Worm (Caenorhabditis elegans) whole organism, L4/young adult: ENCODE measurements around the gene Y46G5A.8.

ENCODE experiments used
- W03F9.2 ChIP-seq: fragments of 150-350 bp; optimal IDR thresholded peaks from 2 replicates; lab custom pipeline; 2014; ENCODE audit warnings: missing biosample characterization, missing genetic modification characterization
- him-1 ChIP-seq: sonication (generic microtip); optimal IDR thresholded peaks from 2 replicates; lab custom pipeline; 2016; ENCODE audit warnings: missing genotype, missing genetic modification reagents, missing genetic modification characterization, missing compliant biosample characterization

DNA sequence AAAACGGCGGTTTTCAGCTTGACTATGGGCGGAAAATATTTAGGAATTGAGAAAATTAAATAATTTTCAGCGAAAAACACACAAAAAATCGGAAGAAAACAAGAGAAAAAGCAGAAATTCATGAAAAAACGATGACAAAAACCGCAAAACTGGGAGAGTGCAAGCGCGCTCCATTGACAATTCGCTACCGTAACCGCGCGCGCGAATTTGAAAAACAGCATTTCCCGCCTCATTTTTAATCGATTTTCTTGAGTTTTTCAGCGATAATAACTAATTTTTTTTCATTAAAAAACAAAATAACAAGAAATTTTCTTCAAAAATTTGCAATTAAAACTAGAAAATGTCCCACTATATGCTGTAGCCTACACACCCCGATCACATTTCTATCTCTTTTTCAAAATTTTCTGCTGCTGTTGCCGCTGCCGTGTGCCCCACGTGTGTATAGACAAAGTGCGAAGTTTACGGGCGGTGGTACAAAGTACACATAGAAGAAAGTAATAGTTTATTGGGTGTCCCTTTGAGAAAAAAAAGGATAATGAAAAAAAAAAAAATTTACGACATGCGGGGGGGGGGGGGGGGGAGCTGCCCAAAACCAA lies 43.9 kb downstream of the Y46G5A.8 start:
- TF ChIP-seq W03F9.2 (tag; lab: Kevin White, UChicago) (peak; percentile 3), him-1 (tag; lab: Kevin White, UChicago) (no peak)
